Worm (Caenorhabditis elegans) whole organism, late embryonic: ENCODE data around the gene C06A8.8.

Experiments
- ama-1 ChIP-seq: fragments of 150-350 bp; optimal IDR thresholded peaks from 2 replicates; lab custom pipeline; 2014
- ceh-24 ChIP-seq: sonication (generic microtip); optimal IDR thresholded peaks from 2 replicates; lab custom pipeline; 2016; ENCODE audit warnings: mild to moderate bottlenecking, missing genetic modification characterization, missing compliant biosample characterization
- unc-86 ChIP-seq: sonication (generic microtip); optimal IDR thresholded peaks from 2 replicates; lab custom pipeline; 2016; ENCODE audit warnings: missing genetic modification characterization, missing compliant biosample characterization

DNA sequence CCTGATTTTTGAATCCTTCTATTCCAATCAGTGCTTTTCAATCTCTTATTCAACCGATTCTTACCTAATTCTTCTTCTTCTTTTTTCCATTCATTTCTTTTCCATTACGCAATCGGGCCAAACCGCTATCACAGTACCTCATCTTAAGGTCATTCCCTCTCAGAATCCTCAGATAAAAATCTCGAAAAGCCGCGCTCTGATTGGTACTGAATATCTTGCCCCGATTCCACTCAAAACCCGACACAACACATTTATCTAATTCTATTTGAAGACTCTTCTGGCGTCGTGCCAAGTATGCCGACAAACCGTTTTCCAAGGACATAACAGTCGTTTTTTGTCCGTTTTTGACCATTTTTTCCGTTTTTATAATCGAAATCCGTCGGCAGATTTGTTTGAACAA is 30.1 kb upstream of the C06A8.8 start:
- no peak for TF ChIP-seq ama-1
- no peak for TF ChIP-seq ceh-24
- TF ChIP-seq unc-86 = no peak
